Worm (Caenorhabditis elegans): Measurements from ENCODE around the gene srt-73.
A peak's percentile ranks its signal among the peaks of the same experiment; 100 is the strongest.

- TF ChIP-seq nhr-237 (tag; optimal IDR thresholded peaks at IDR 0.05) (no peak), ceh-39 (tag; optimal IDR thresholded peaks at IDR 0.05) (no peak), snpc-4 (tag; optimal IDR thresholded peaks at IDR 0.05) (no peak), sptf-1 (tag; optimal IDR thresholded peaks at IDR 0.05) (peak; percentile 84), nhr-28 (tag; optimal IDR thresholded peaks at IDR 0.05) (no peak), unc-62 (GFP tag; optimal IDR thresholded peaks at IDR 0.05) (peak; percentile 52), lin-13 (tag; optimal IDR thresholded peaks at IDR 0.05) (no peak)
Measured at ce11 chrIV:7845585-7845984, 33.5 kb upstream of the srt-73 start.
